Worm (Caenorhabditis elegans) whole organism, L1 larva: Measurements from ENCODE around the gene Y38H6C.20.
"Not testable (repeated sequence)": the region's sequence is repeated elsewhere in the genome, so short reads cannot be mapped to it uniquely, and the experiment has no call there.

Experiments
- C16A3.4 ChIP-seq: fragments of 150-350 bp; optimal IDR thresholded peaks from 2 replicates; lab custom pipeline; 2014; ENCODE audit warnings: missing biosample characterization, missing genetic modification characterization
- aha-1 ChIP-seq: fragments of 150-350 bp; optimal IDR thresholded peaks from 2 replicates; lab custom pipeline; 2014; ENCODE audit warnings: missing biosample characterization, missing genetic modification characterization
- alr-1 ChIP-seq: fragments of 200-800 bp; sonication (Bioruptor generic); optimal IDR thresholded peaks from 2 replicates; lab custom pipeline; 2018; ENCODE audit warnings: borderline replicate concordance, mild to moderate bottlenecking, missing genetic modification characterization, missing compliant biosample characterization
- aly-2 ChIP-seq: fragments of 150-350 bp; optimal IDR thresholded peaks from 2 replicates; lab custom pipeline; 2014; ENCODE audit warnings: missing biosample characterization, missing genetic modification characterization
- blmp-1 ChIP-seq: fragments of 150-350 bp; optimal IDR thresholded peaks from 2 replicates; lab custom pipeline; 2014; ENCODE audit warnings: missing biosample characterization, missing genetic modification characterization
- ceh-63 ChIP-seq: fragments of 200-800 bp; sonication (Bioruptor generic); optimal IDR thresholded peaks from 2 replicates; lab custom pipeline; 2018; ENCODE audit warnings: mild to moderate bottlenecking, missing genetic modification characterization, missing compliant biosample characterization
- ceh-88 ChIP-seq: fragments of 200-800 bp; sonication (Bioruptor generic); IDR thresholded peaks from 2 replicates; pipeline ENCODE4 v1.3.6; 2022; ENCODE audit warnings: missing genetic modification characterization, missing compliant biosample characterization
- ceh-90 ChIP-seq: sonication (generic microtip); optimal IDR thresholded peaks from 2 replicates; lab custom pipeline; 2016; ENCODE audit warnings: missing genetic modification characterization, missing compliant biosample characterization
- dsc-1 ChIP-seq: sonication (generic microtip); optimal IDR thresholded peaks from 2 replicates; lab custom pipeline; 2016; ENCODE audit warnings: mild to moderate bottlenecking, missing genetic modification characterization, missing compliant biosample characterization
- efl-1 ChIP-seq, 4 experiments: fragments of 150-350 bp; optimal IDR thresholded peaks in 3 of 4; peaks in 1 of 4; 1 replicate in 1 of 4; 2 replicates in 3 of 4; lab custom pipeline; 2014; ENCODE audit warnings: missing biosample characterization in 2 of 4, missing genetic modification characterization in 2 of 4, missing genetic modification reagents in 2 of 4
- fkh-4 ChIP-seq: sonication (generic microtip); optimal IDR thresholded peaks from 2 replicates; lab custom pipeline; 2016; ENCODE audit warnings: missing compliant biosample characterization, missing genetic modification characterization, borderline replicate concordance
- grh-1 ChIP-seq: fragments of 200-800 bp; sonication (Bioruptor generic); IDR thresholded peaks from 2 replicates; pipeline ENCODE4 v1.3.6; 2022; ENCODE audit warnings: missing genetic modification reagents, missing genetic modification characterization, missing compliant biosample characterization
- irx-1 ChIP-seq: sonication (generic microtip); optimal IDR thresholded peaks from 2 replicates; lab custom pipeline; 2016; ENCODE audit warnings: missing genetic modification characterization, missing compliant biosample characterization
- isw-1 ChIP-seq: fragments of 200-800 bp; sonication (Bioruptor generic); IDR thresholded peaks from 2 replicates; pipeline ENCODE4 v1.3.6; 2022; ENCODE audit warnings: missing genetic modification characterization, missing compliant biosample characterization
- lin-14 ChIP-seq: fragments of 200-800 bp; sonication (Bioruptor generic); optimal IDR thresholded peaks from 2 replicates; lab custom pipeline; 2018; ENCODE audit warnings: mild to moderate bottlenecking, missing genetic modification characterization, moderate library complexity, missing compliant biosample characterization
- mef-2 ChIP-seq: fragments of 150-350 bp; optimal IDR thresholded peaks from 2 replicates; lab custom pipeline; 2014; ENCODE audit warnings: missing biosample characterization, missing genetic modification characterization
- nhr-12 ChIP-seq: sonication (generic microtip); optimal IDR thresholded peaks from 2 replicates; lab custom pipeline; 2017; ENCODE audit warnings: missing biosample characterization, missing genetic modification characterization
- nhr-20 ChIP-seq: sonication (generic microtip); optimal IDR thresholded peaks from 2 replicates; lab custom pipeline; 2016; ENCODE audit warnings: mild to moderate bottlenecking, missing genetic modification characterization, missing compliant biosample characterization
- nhr-237 ChIP-seq: fragments of 150-350 bp; optimal IDR thresholded peaks from 2 replicates; lab custom pipeline; 2014; ENCODE audit warnings: missing biosample characterization, missing genetic modification characterization
- nhr-28 ChIP-seq: fragments of 150-350 bp; optimal IDR thresholded peaks from 2 replicates; lab custom pipeline; 2014; ENCODE audit warnings: missing biosample characterization, missing genetic modification characterization
- nhr-90 ChIP-seq: sonication (generic microtip); optimal IDR thresholded peaks from 2 replicates; lab custom pipeline; 2016; ENCODE audit warnings: mild to moderate bottlenecking, missing genetic modification characterization, missing compliant biosample characterization; ENCODE audit not compliant: poor library complexity
- pag-3 ChIP-seq: sonication (generic microtip); optimal IDR thresholded peaks from 2 replicates; lab custom pipeline; 2017; ENCODE audit warnings: missing genetic modification characterization, mild to moderate bottlenecking, missing compliant biosample characterization, antibody characterized with exemption, borderline replicate concordance; ENCODE audit not compliant: insufficient read depth
- pqm-1 ChIP-seq: sonication (generic microtip); optimal IDR thresholded peaks from 3 replicates; lab custom pipeline; 2017; ENCODE audit warnings: missing biosample characterization, missing genetic modification characterization
- snu-23 ChIP-seq: sonication (generic microtip); optimal IDR thresholded peaks from 2 replicates; lab custom pipeline; 2016; ENCODE audit warnings: missing genetic modification characterization, missing compliant biosample characterization
- sox-4 ChIP-seq: sonication (generic microtip); optimal IDR thresholded peaks from 2 replicates; lab custom pipeline; 2016; ENCODE audit warnings: missing genetic modification characterization, missing compliant biosample characterization
- sptf-1 ChIP-seq: fragments of 150-350 bp; optimal IDR thresholded peaks from 2 replicates; lab custom pipeline; 2014; ENCODE audit warnings: missing biosample characterization, missing genetic modification characterization
- sup-37 ChIP-seq: fragments of 200-800 bp; sonication (Bioruptor generic); optimal IDR thresholded peaks from 2 replicates; lab custom pipeline; 2018; ENCODE audit warnings: mild to moderate bottlenecking, missing genetic modification characterization, missing compliant biosample characterization
- swsn-7 ChIP-seq: sonication (generic microtip); optimal IDR thresholded peaks from 2 replicates; lab custom pipeline; 2016; ENCODE audit warnings: missing genetic modification characterization, missing compliant biosample characterization
- tbx-2 ChIP-seq: sonication (generic microtip); optimal IDR thresholded peaks from 2 replicates; lab custom pipeline; 2016; ENCODE audit warnings: missing genetic modification characterization, missing compliant biosample characterization
- tlp-1 ChIP-seq: fragments of 150-350 bp; optimal IDR thresholded peaks from 2 replicates; lab custom pipeline; 2014; ENCODE audit warnings: missing biosample characterization, missing genetic modification characterization
- unc-30 ChIP-seq: sonication (generic microtip); optimal IDR thresholded peaks from 2 replicates; lab custom pipeline; 2017; ENCODE audit warnings: missing biosample characterization, missing genetic modification characterization
- unc-62 ChIP-seq: fragments of 150-350 bp; optimal IDR thresholded peaks from 2 replicates; lab custom pipeline; 2014; ENCODE audit warnings: missing biosample characterization, missing genetic modification reagents, missing genetic modification characterization
- unc-86 ChIP-seq: sonication (generic microtip); optimal IDR thresholded peaks from 2 replicates; lab custom pipeline; 2016; ENCODE audit warnings: missing genetic modification characterization, missing compliant biosample characterization
- vab-15 ChIP-seq: sonication (generic microtip); optimal IDR thresholded peaks from 2 replicates; lab custom pipeline; 2017; ENCODE audit warnings: missing genotype, mild to moderate bottlenecking, missing genetic modification characterization, missing compliant biosample characterization
- zip-4 ChIP-seq: fragments of 200-800 bp; sonication (Bioruptor generic); optimal IDR thresholded peaks from 2 replicates; lab custom pipeline; 2018; ENCODE audit warnings: mild to moderate bottlenecking, missing genetic modification characterization, moderate library complexity, missing compliant biosample characterization

Gene Y38H6C.20

ce11 chrV:20574872-20575271 lies 23.9 kb upstream of the Y38H6C.20 start:
- no peak for TF ChIP-seq lin-14 (GFP tag; lab: Kevin White, UChicago)
- TF ChIP-seq nhr-237 (tag; lab: Kevin White, UChicago) = no peak
- no peak for TF ChIP-seq ceh-90 (tag; lab: Kevin White, UChicago)
- TF ChIP-seq sox-4 (tag; lab: Kevin White, UChicago) = no peak

- TF ChIP-seq efl-1 (optimal IDR thresholded peaks at IDR 0.05; lab: Kevin White, UChicago) (no peak), efl-1 (GFP tag; optimal IDR thresholded peaks at IDR 0.05 in 1 of 2; lab: Kevin White, UChicago) (peak in 1 of 2 experiments; percentile 4), pqm-1 (tag; lab: Kevin White, UChicago) (no peak)
- TF ChIP-seq, all 84 proteins: peak for 1
These were observed 23.3 kb upstream of the Y38H6C.20 start, which contains the start of gene clec-263 for ce11 chrV:20574314-20574713. clec-263 (plus strand) TSS chrV:20574614.

DNA sequence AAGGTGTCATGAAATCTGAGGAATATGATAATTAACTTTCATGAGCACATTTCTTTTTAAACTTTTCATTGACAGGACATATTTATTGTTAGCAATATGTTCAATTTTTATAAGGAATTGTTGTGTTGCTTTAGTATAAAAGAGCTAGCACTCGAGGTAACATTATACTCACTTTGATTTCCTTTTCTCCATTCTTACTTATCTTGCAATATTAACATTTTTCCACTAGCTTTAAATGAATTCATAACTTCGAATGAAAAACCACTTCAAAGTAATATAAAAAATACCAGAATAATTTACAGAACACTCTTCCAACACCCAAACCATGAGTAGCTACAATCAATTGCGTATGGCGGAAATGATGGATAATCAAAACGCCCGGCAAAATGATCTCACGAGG lies 22.4 kb upstream of the Y38H6C.20 start, which contains the start of gene F26F2.5:
F26F2.5 (plus strand) TSS at position 301 of the 400 bp plus-strand sequence.
- TF ChIP-seq aly-2 (tag; lab: Kevin White, UChicago) (no peak), C16A3.4 (tag; lab: Kevin White, UChicago) (no peak), isw-1 (no peak), tbx-2 (no peak), nhr-28 (tag; lab: Kevin White, UChicago) (no peak), ceh-88 (GFP tag; lab: Robert Waterston, UW) (no peak)
- TF ChIP-seq, all 84 proteins: peak for 0

ce11 chrV:20568995-20569394 lies 18.0 kb upstream of the Y38H6C.20 start, which contains the start of gene F26F2.4:
F26F2.4 (plus strand) TSS chrV:20569295.
- not testable (repeated sequence) for TF ChIP-seq unc-86 (tag; lab: Kevin White, UChicago); unc-62; nhr-12 (tag; lab: Kevin White, UChicago)

DNA sequence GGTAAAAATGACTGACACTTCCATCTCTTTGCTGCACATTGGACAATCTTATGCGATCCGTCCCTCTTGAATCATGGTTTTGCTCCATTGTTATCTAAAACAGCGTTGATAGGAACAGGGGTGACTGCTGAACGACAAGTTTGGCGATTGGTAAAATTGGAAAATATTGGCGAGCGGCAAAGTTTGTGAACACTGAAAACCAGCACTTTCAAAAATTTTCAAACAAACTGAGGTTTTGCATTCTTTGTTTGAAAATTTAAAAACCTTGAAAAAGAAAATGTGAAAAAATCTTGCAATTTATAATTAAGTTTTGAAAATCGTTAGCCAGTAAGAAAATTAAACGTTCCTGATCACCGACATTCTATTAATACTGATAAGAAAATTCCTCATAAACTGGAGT lies 15.5 kb upstream of the Y38H6C.20 start, which contains the start of gene F26F2.3:
F26F2.3 (minus strand) TSS at position 101 of the 400 bp plus-strand sequence.
- TF ChIP-seq ceh-88 (GFP tag; lab: Robert Waterston, UW) (no peak), swsn-7 (tag; lab: Kevin White, UChicago) (no peak), alr-1 (tag; lab: Kevin White, UChicago) (no peak), pag-3 (tag; lab: Kevin White, UChicago) (no peak), ceh-63 (no peak), nhr-90 (tag; lab: Kevin White, UChicago) (no peak), mef-2 (no peak), nhr-20 (tag; lab: Kevin White, UChicago) (no peak), sptf-1 (tag; lab: Kevin White, UChicago) (no peak), sup-37 (GFP tag; lab: Kevin White, UChicago) (no peak), fkh-4 (tag; lab: Kevin White, UChicago) (no peak)

DNA sequence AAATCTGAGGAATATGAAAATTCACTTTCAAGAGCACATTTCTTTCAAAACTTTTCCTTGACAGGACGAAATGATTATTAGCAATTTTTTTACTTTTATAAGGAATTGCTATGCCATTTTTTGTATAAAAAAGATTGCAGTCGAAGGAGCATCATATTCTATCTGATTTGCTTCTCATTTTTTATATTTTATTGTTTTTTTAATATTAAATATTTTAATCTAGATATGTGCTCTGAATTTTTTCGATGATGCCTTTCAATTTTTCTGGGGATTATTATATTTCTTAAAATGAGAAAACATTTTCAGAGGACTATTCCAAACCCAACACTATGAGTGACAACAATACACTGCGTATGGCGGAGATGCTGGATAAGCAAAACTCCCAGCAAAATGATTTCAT lies 13.1 kb upstream of the Y38H6C.20 start, which contains the start of gene F26F2.13:
F26F2.13 (plus strand) TSS at position 301 of the 400 bp plus-strand sequence.
- TF ChIP-seq C16A3.4 (tag; lab: Kevin White, UChicago); tlp-1; nhr-237 (tag; lab: Kevin White, UChicago): not testable (repeated sequence)

ce11 chrV:20561795-20562194 lies 10.8 kb upstream of the Y38H6C.20 start, which contains the start of gene F26F2.1:
F26F2.1 (minus strand) TSS chrV:20561895.
- TF ChIP-seq vab-15 (tag; lab: Kevin White, UChicago) (no peak), aha-1 (tag; lab: Kevin White, UChicago) (no peak), dsc-1 (tag; lab: Kevin White, UChicago) (no peak), snu-23 (GFP tag; lab: Kevin White, UChicago) (no peak), unc-30 (tag; lab: Kevin White, UChicago) (no peak), sup-37 (GFP tag; lab: Kevin White, UChicago) (no peak), irx-1 (no peak), zip-4 (GFP tag; lab: Kevin White, UChicago) (no peak), blmp-1 (no peak), grh-1 (GFP tag; lab: Robert Waterston, UW) (no peak)
